Fruit fly (Drosophila melanogaster) whole organism, embryonic: Measurements from ENCODE around the gene Oatp33Eb.
A peak's percentile ranks its signal among the peaks of the same experiment; 100 is the strongest.

Source experiments
- Atf3 ChIP-seq: fragments of 200-800 bp; sonication (Bioruptor generic); optimal IDR thresholded peaks from 3 replicates; lab custom pipeline; 2016; ENCODE audit warnings: missing biosample characterization, missing genetic modification characterization
- Blimp-1 ChIP-seq: fragments of 200-800 bp; sonication (Bioruptor generic); optimal IDR thresholded peaks from 3 replicates; lab custom pipeline; 2018; ENCODE audit warnings: missing biosample characterization, missing genetic modification characterization, mild to moderate bottlenecking, moderate library complexity, missing genetic modification reagents
- CG10654 ChIP-seq: fragments of 200-800 bp; sonication (Bioruptor generic); optimal IDR thresholded peaks from 2 replicates; lab custom pipeline; 2016; ENCODE audit warnings: missing biosample characterization, missing genetic modification characterization
- CG12155 ChIP-seq: fragments of 200-800 bp; sonication (Bioruptor generic); optimal IDR thresholded peaks from 3 replicates; lab custom pipeline; 2016; ENCODE audit warnings: missing biosample characterization, missing genetic modification characterization
- CG12299 ChIP-seq: fragments of 200-800 bp; sonication (Bioruptor generic); optimal IDR thresholded peaks from 2 replicates; lab custom pipeline; 2018; ENCODE audit warnings: missing biosample characterization, mild to moderate bottlenecking, missing genetic modification characterization
- CG13894 ChIP-seq: fragments of 200-800 bp; sonication (Bioruptor generic); optimal IDR thresholded peaks from 3 replicates; lab custom pipeline; 2018; ENCODE audit warnings: missing biosample characterization, mild to moderate bottlenecking, missing genetic modification characterization, moderate library complexity
- CG1529 ChIP-seq: fragments of 200-800 bp; sonication (Bioruptor generic); optimal IDR thresholded peaks from 3 replicates; lab custom pipeline; 2018; ENCODE audit warnings: missing biosample characterization, missing genetic modification characterization
- CG1602 ChIP-seq: fragments of 200-800 bp; sonication (Bioruptor generic); optimal IDR thresholded peaks from 3 replicates; lab custom pipeline; 2016; ENCODE audit warnings: missing biosample characterization, missing genetic modification characterization
- CG16863 ChIP-seq: fragments of 200-800 bp; sonication (Bioruptor generic); optimal IDR thresholded peaks from 3 replicates; lab custom pipeline; 2016; ENCODE audit warnings: missing biosample characterization, missing genetic modification characterization
- CG17612 ChIP-seq: fragments of 200-800 bp; sonication (Bioruptor generic); IDR thresholded peaks from 2 replicates; pipeline ENCODE4 v1.3.6; 2022; ENCODE audit warnings: missing biosample characterization, missing genetic modification characterization
- CG30020 ChIP-seq: fragments of 200-800 bp; optimal IDR thresholded peaks from 2 replicates; lab custom pipeline; 2019; ENCODE audit warnings: missing biosample characterization, mild to moderate bottlenecking, missing genetic modification characterization, moderate library complexity
- CG3407 ChIP-seq: fragments of 200-800 bp; sonication (Bioruptor generic); optimal IDR thresholded peaks from 2 replicates; lab custom pipeline; 2018; ENCODE audit warnings: missing biosample characterization, mild to moderate bottlenecking, missing genetic modification characterization
- CG34376 ChIP-seq: fragments of 200-800 bp; sonication (Bioruptor generic); optimal IDR thresholded peaks from 2 replicates; lab custom pipeline; 2018; ENCODE audit warnings: missing biosample characterization, mild to moderate bottlenecking, missing genetic modification characterization
- CG34422 ChIP-seq: fragments of 200-800 bp; sonication (Bioruptor generic); IDR thresholded peaks from 3 replicates; pipeline ENCODE4 v1.3.6; 2022; ENCODE audit warnings: missing biosample characterization, missing genetic modification characterization
- CG3838 ChIP-seq: fragments of 200-800 bp; sonication (Bioruptor generic); optimal IDR thresholded peaks from 3 replicates; lab custom pipeline; 2016; ENCODE audit warnings: missing biosample characterization, missing genetic modification characterization
- CG3847 ChIP-seq: fragments of 200-800 bp; sonication (Bioruptor generic); IDR thresholded peaks from 2 replicates; pipeline ENCODE4 v1.3.6; 2022; ENCODE audit warnings: missing biosample characterization, missing genetic modification characterization
- CG4404 ChIP-seq: fragments of 200-800 bp; sonication (Bioruptor generic); IDR thresholded peaks from 2 replicates; pipeline ENCODE4 v1.3.6; 2022; ENCODE audit warnings: missing biosample characterization, missing genetic modification characterization
- CG8281 ChIP-seq: fragments of 200-800 bp; sonication (Bioruptor generic); optimal IDR thresholded peaks from 2 replicates; lab custom pipeline; 2018; ENCODE audit warnings: missing biosample characterization, mild to moderate bottlenecking, missing genetic modification characterization, moderate library complexity
- CG8388 ChIP-seq: fragments of 200-800 bp; sonication (Bioruptor generic); optimal IDR thresholded peaks from 2 replicates; lab custom pipeline; 2019; ENCODE audit warnings: missing biosample characterization, mild to moderate bottlenecking, missing genetic modification characterization, moderate library complexity
- CG9727 ChIP-seq: fragments of 200-800 bp; sonication (Bioruptor generic); optimal IDR thresholded peaks from 3 replicates; lab custom pipeline; 2017; ENCODE audit warnings: missing biosample characterization, mild to moderate bottlenecking, missing genetic modification characterization
- CG9932 ChIP-seq: fragments of 200-800 bp; sonication (Bioruptor generic); IDR thresholded peaks from 2 replicates; pipeline ENCODE4 v1.3.6; 2022; ENCODE audit warnings: missing biosample characterization, missing genetic modification characterization
- D19B ChIP-seq: fragments of 200-800 bp; sonication (Bioruptor generic); optimal IDR thresholded peaks from 2 replicates; lab custom pipeline; 2017; ENCODE audit warnings: missing biosample characterization, mild to moderate bottlenecking, missing genetic modification characterization
- Deaf1 ChIP-seq: fragments of 200-800 bp; optimal IDR thresholded peaks from 3 replicates; lab custom pipeline; 2019; ENCODE audit warnings: missing biosample characterization, mild to moderate bottlenecking, missing genetic modification characterization, moderate library complexity
- Dll ChIP-seq: fragments of 200-800 bp; sonication (Bioruptor generic); IDR thresholded peaks from 4 replicates; pipeline ENCODE4 v1.3.6; 2022; ENCODE audit warnings: missing biosample characterization, missing genetic modification characterization; ENCODE audit not compliant: partially characterized antibody
- E2f2 ChIP-seq: fragments of 200-800 bp; sonication (Bioruptor generic); IDR thresholded peaks from 2 replicates; pipeline ENCODE4 v1.3.6; 2022; ENCODE audit warnings: missing biosample characterization, missing genetic modification characterization
- Fer1 ChIP-seq: fragments of 200-800 bp; sonication (Bioruptor generic); optimal IDR thresholded peaks from 2 replicates; lab custom pipeline; 2017; ENCODE audit warnings: missing biosample characterization, mild to moderate bottlenecking, missing genetic modification characterization
- Hand ChIP-seq: fragments of 200-800 bp; sonication (Bioruptor generic); optimal IDR thresholded peaks from 2 replicates; lab custom pipeline; 2017; ENCODE audit warnings: mild to moderate bottlenecking, missing biosample characterization, missing genetic modification reagents, missing genetic modification characterization
- Lim3 ChIP-seq: fragments of 200-800 bp; sonication (Bioruptor generic); IDR thresholded peaks from 2 replicates; pipeline ENCODE4 v1.3.6; 2022; ENCODE audit warnings: missing biosample characterization, missing genetic modification characterization
- MESR4 ChIP-seq: fragments of 200-800 bp; sonication (Bioruptor generic); optimal IDR thresholded peaks from 2 replicates; lab custom pipeline; 2018; ENCODE audit warnings: missing biosample characterization, mild to moderate bottlenecking, missing genetic modification characterization, moderate library complexity
- Max ChIP-seq: fragments of 200-800 bp; sonication (Bioruptor generic); optimal IDR thresholded peaks from 2 replicates; lab custom pipeline; 2016; ENCODE audit warnings: missing biosample characterization, mild to moderate bottlenecking, missing genetic modification characterization
- Neu2 ChIP-seq: fragments of 200-800 bp; sonication (Bioruptor generic); optimal IDR thresholded peaks from 3 replicates; lab custom pipeline; 2016; ENCODE audit warnings: missing biosample characterization, missing genetic modification characterization, borderline replicate concordance
- Sox100B ChIP-seq: fragments of 200-800 bp; sonication (Bioruptor generic); optimal IDR thresholded peaks from 3 replicates; lab custom pipeline; 2018; ENCODE audit warnings: missing biosample characterization, mild to moderate bottlenecking, missing genetic modification characterization
- Sry-δ ChIP-seq: fragments of 200-800 bp; sonication (Bioruptor generic); optimal IDR thresholded peaks from 2 replicates; lab custom pipeline; 2016; ENCODE audit warnings: missing biosample characterization, missing genetic modification characterization
- YL-1 ChIP-seq: fragments of 200-800 bp; sonication (Bioruptor generic); optimal IDR thresholded peaks from 3 replicates; lab custom pipeline; 2017; ENCODE audit warnings: missing biosample characterization, mild to moderate bottlenecking, missing genetic modification characterization
- az2 ChIP-seq: fragments of 200-800 bp; sonication (Bioruptor generic); optimal IDR thresholded peaks from 3 replicates; lab custom pipeline; 2016; ENCODE audit warnings: missing biosample characterization, missing genetic modification characterization
- bowl ChIP-seq: fragments of 200-800 bp; sonication (Bioruptor generic); IDR thresholded peaks from 2 replicates; pipeline ENCODE4 v1.3.6; 2022; ENCODE audit warnings: missing biosample characterization, missing genetic modification characterization
- bsh ChIP-seq, 2 experiments: fragments of 200-800 bp; sonication (Bioruptor generic); optimal IDR thresholded peaks; 2 replicates each; lab custom pipeline; 2017 to 2018; ENCODE audit warnings: mild to moderate bottlenecking in 2 of 2, missing biosample characterization in 2 of 2, missing genetic modification characterization in 2 of 2, moderate library complexity in 1 of 2
- dm ChIP-seq: fragments of 200-800 bp; sonication (Bioruptor generic); optimal IDR thresholded peaks from 3 replicates; lab custom pipeline; 2016; ENCODE audit warnings: missing biosample characterization, missing genetic modification characterization
- dmrt99B ChIP-seq: fragments of 200-800 bp; sonication (Bioruptor generic); optimal IDR thresholded peaks from 2 replicates; lab custom pipeline; 2018; ENCODE audit warnings: missing biosample characterization, mild to moderate bottlenecking, missing genetic modification characterization, moderate library complexity
- ftz-f1 ChIP-seq: fragments of 200-800 bp; sonication (Bioruptor generic); optimal IDR thresholded peaks from 2 replicates; lab custom pipeline; 2016; ENCODE audit warnings: missing biosample characterization, missing genetic modification characterization
- lab ChIP-seq: fragments of 200-800 bp; sonication (Bioruptor generic); optimal IDR thresholded peaks from 3 replicates; lab custom pipeline; 2017; ENCODE audit warnings: missing biosample characterization, missing genetic modification characterization, mild to moderate bottlenecking, moderate library complexity, missing genetic modification reagents
- pan ChIP-seq, 4 experiments: fragments of >200 bp in 3 of 4; fragments of 200-800 bp in 1 of 4; sonication (Bioruptor generic) in 1 of 4; optimal IDR thresholded peaks in 3 of 4; IDR thresholded peaks in 1 of 4; 2 replicates each; pipeline versions ENCODE4 v1.3.6 to Lab custom; 2017 to 2022; ENCODE audit warnings: missing biosample characterization in 2 of 4, missing genetic modification characterization in 2 of 4, mixed read lengths in 1 of 4
- pho ChIP-seq: fragments of 200-800 bp; sonication (Bioruptor generic); optimal IDR thresholded peaks from 2 replicates; lab custom pipeline; 2016; ENCODE audit warnings: missing biosample characterization, missing genetic modification characterization
- rib ChIP-seq: fragments of 200-800 bp; sonication (Bioruptor generic); IDR thresholded peaks from 2 replicates; pipeline ENCODE4 v1.3.6; 2022; ENCODE audit warnings: missing biosample characterization, missing genetic modification characterization
- ssp ChIP-seq: fragments of 200-800 bp; sonication (Bioruptor generic); IDR thresholded peaks from 2 replicates; pipeline ENCODE4 v1.3.6; 2022; ENCODE audit warnings: missing biosample characterization, missing genetic modification characterization
- tup ChIP-seq: fragments of 200-800 bp; sonication (Bioruptor generic); optimal IDR thresholded peaks from 2 replicates; lab custom pipeline; 2016; ENCODE audit warnings: missing biosample characterization, mild to moderate bottlenecking, missing genetic modification characterization, moderate library complexity
- twi ChIP-seq: fragments of 200-800 bp; optimal IDR thresholded peaks from 2 replicates; lab custom pipeline; 2019; ENCODE audit warnings: missing biosample characterization, mild to moderate bottlenecking, missing genetic modification characterization, moderate library complexity
- unc-4 ChIP-seq: fragments of 200-800 bp; sonication (Bioruptor generic); IDR thresholded peaks from 2 replicates; pipeline ENCODE4 v1.3.6; 2022; ENCODE audit warnings: missing biosample characterization, missing genetic modification characterization; ENCODE audit not compliant: partially characterized antibody
- zfh1 ChIP-seq: fragments of 200-800 bp; sonication (Bioruptor generic); IDR thresholded peaks from 3 replicates; pipeline ENCODE4 v1.3.6; 2022; ENCODE audit warnings: missing biosample characterization, missing genetic modification characterization

The Oatp33Eb gene

dm6 chr2L:12427487-12428101 lies 20.7 kb upstream of the Oatp33Eb start, which contains the start of the genes CG5446 and Trm1 (continued):
- peak; percentile 86 for TF ChIP-seq Sox100B (GFP tag; lab: Kevin White, UChicago)
- TF ChIP-seq Fer1 (GFP tag; lab: Kevin White, UChicago), result peak; percentile 68
- peak; percentile 45; the same call in 1 of the 4 replicates for TF ChIP-seq Dll (GFP tag; lab: Robert Waterston, UW)
- no peak for TF ChIP-seq Atf3 (GFP tag; lab: Kevin White, UChicago)
- peak; percentile 81 for TF ChIP-seq CG30020 (tag; lab: Kevin White, UChicago)
- TF ChIP-seq CG8281 (tag; lab: Kevin White, UChicago), result peak; percentile 21
- TF ChIP-seq CG9727 (GFP tag; lab: Kevin White, UChicago), result peak; percentile 84
- peak; percentile 54 for TF ChIP-seq twi
- TF ChIP-seq CG1529, result no peak
- TF ChIP-seq dmrt99B (tag; lab: Kevin White, UChicago), result peak; percentile 78
- peak; percentile 76 for TF ChIP-seq lab
- peak; percentile 13; the same call in 1 of the 2 replicates for TF ChIP-seq unc-4 (GFP tag; lab: Robert Waterston, UW)
- no peak for TF ChIP-seq Neu2 (GFP tag; lab: Kevin White, UChicago)
- peak; percentile 66 for TF ChIP-seq CG10654
- peak; percentile 42 for TF ChIP-seq CG3847
- no peak for TF ChIP-seq pho (GFP tag; lab: Kevin White, UChicago)
- peak; percentile 40 for TF ChIP-seq CG3407 (GFP tag; lab: Kevin White, UChicago)
- peak; percentile 64 for TF ChIP-seq CG1602 (GFP tag; lab: Kevin White, UChicago)
- TF ChIP-seq MESR4, result peak; percentile 95
- peak; percentile 73 for TF ChIP-seq Blimp-1
- TF ChIP-seq Sry-δ (GFP tag; lab: Kevin White, UChicago), result peak; percentile 58
- peak; percentile 46 for TF ChIP-seq az2
- TF ChIP-seq CG3838 (GFP tag; lab: Kevin White, UChicago), result no peak
- TF ChIP-seq zfh1 (GFP tag; lab: Robert Waterston, UW), result peak; percentile 17; the same call in 1 of the 3 replicates
- TF ChIP-seq rib, result no peak
- no peak for TF ChIP-seq pan (optimal IDR thresholded peaks at IDR 0.05; lab: Kevin White, UChicago)
- TF ChIP-seq pan (GFP tag; optimal IDR thresholded peaks at IDR 0.05 in 1 of 2, IDR thresholded peaks at IDR 0.05 in 1 of 2), result no peak
- no peak for TF ChIP-seq bowl (GFP tag; lab: Robert Waterston, UW)
- peak; percentile 75 for TF ChIP-seq CG9932 (GFP tag; lab: Robert Waterston, UW)
- TF ChIP-seq ftz-f1 (GFP tag; lab: Kevin White, UChicago), result no peak
- TF ChIP-seq dm (GFP tag; lab: Kevin White, UChicago), result peak; percentile 34
- no peak for TF ChIP-seq CG17612 (GFP tag; lab: Robert Waterston, UW)
- TF ChIP-seq bsh (GFP tag; optimal IDR thresholded peaks at IDR 0.05; lab: Kevin White, UChicago), result peak; percentile 9 to 68
- peak; percentile 16 for TF ChIP-seq D19B
- peak; percentile 26 for TF ChIP-seq tup
- TF ChIP-seq Hand (GFP tag; lab: Kevin White, UChicago), result peak; percentile 18
- TF ChIP-seq YL-1 (GFP tag; lab: Kevin White, UChicago), result peak; percentile 66
- peak; percentile 32 for TF ChIP-seq CG34376
- peak; percentile 58 for TF ChIP-seq CG12155
- TF ChIP-seq Deaf1, result peak; percentile 68
- peak; percentile 20; the same call in 1 of the 2 replicates for TF ChIP-seq E2f2 (GFP tag; lab: Robert Waterston, UW)
- peak; percentile 47 for TF ChIP-seq CG13894 (tag; lab: Kevin White, UChicago)
- peak; percentile 55 for TF ChIP-seq ssp (GFP tag; lab: Robert Waterston, UW)
- TF ChIP-seq CG8388, result peak; percentile 74
- TF ChIP-seq CG34422 (GFP tag; lab: Robert Waterston, UW), result no peak
- peak; percentile 70 for TF ChIP-seq CG12299 (tag; lab: Kevin White, UChicago)
- TF ChIP-seq CG16863 (GFP tag; lab: Kevin White, UChicago), result no peak
- 0 out of 2 replicates have a peak, but pooled peaks have one; percentile 28 for TF ChIP-seq CG4404 (GFP tag; lab: Robert Waterston, UW)
- TF ChIP-seq Max, result peak; percentile 25
- no peak for TF ChIP-seq Lim3 (GFP tag; lab: Robert Waterston, UW)
